Fruit fly (Drosophila melanogaster): ENCODE measurements around the gene org-1.

org-1 gene

DNA sequence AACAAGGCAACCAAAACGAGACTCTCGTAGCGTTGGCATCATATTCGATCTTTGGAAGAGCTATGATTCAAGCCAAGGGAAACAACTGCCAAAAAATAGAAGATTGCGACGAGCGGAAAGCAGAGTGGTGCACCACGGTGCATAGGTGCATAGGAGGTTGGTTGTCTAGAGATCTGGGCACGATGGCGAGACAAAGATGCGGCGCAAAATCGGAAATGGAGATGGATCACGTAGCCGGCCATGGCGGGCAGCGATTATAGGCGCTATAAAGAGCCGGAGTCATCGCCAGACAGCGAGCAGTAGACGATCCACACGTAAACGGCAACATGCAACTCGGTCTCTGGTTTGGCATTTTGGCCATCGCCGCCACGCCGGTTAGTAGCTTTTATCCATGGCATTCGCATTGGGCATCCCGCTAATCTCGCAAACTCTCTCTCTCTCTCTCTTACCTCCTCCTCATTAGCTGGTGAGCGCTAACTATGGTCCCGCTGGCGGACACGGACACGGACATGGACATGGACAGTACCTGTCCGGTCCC is 24.2 kb upstream of the org-1 start, which contains the start of gene Cp36:
TSS of gene Cp36 (plus strand) at position 289 of the 538 bp plus-strand sequence.
- TF ChIP-seq CG9948 (tag; optimal IDR thresholded peaks at IDR 0.05) (no peak), gl (tag; optimal IDR thresholded peaks at IDR 0.05) (no peak), Pif1A (GFP tag; optimal IDR thresholded peaks at IDR 0.05) (no peak), CG8159 (tag; optimal IDR thresholded peaks at IDR 0.05) (no peak), EcR (GFP tag; optimal IDR thresholded peaks at IDR 0.05) (no peak), Snoo (tag; optimal IDR thresholded peaks at IDR 0.05) (no peak), CG10348 (GFP tag; IDR thresholded peaks at IDR 0.05) (no peak), CG14655 (GFP tag; optimal IDR thresholded peaks at IDR 0.05) (no peak)

DNA sequence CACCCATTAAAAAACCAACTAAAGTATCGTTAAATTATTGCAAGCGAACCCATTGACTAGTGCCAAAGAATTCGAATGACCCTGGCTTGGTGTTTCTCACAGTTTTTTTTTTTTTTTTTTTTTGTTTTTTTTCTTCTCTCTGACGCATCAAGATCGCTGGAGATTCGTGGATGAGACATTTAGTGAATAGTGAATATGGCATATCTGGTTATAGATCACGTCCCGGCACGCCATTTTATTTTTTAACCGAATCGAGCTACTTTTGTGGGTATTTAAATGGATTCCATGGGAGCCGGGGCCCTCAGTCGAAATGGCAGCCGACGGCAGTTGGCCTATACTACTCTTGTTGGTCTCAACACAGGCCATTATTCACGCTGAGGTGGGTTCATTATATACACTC is 21.9 kb upstream of the org-1 start, which contains the start of gene Cp7Fc:
TSS of gene Cp7Fc (plus strand) at position 301 of the 400 bp plus-strand sequence.
- TF ChIP-seq CG17806 (tag; optimal IDR thresholded peaks at IDR 0.05) (no peak), CG15710 (tag; optimal IDR thresholded peaks at IDR 0.05) (no peak), EcR (GFP tag; optimal IDR thresholded peaks at IDR 0.05) (no peak), D1 (tag; optimal IDR thresholded peaks at IDR 0.05) (no peak), Snoo (tag; optimal IDR thresholded peaks at IDR 0.05) (no peak), rn (GFP tag; IDR thresholded peaks at IDR 0.05) (no peak), Ets98B (GFP tag; IDR thresholded peaks at IDR 0.05) (no peak), fd96Ca (GFP tag; IDR thresholded peaks at IDR 0.05) (no peak), CG10348 (GFP tag; IDR thresholded peaks at IDR 0.05) (no peak), gl (tag; optimal IDR thresholded peaks at IDR 0.05) (no peak), CG32121 (GFP tag; IDR thresholded peaks at IDR 0.05) (no peak), CG4496 (GFP tag; IDR thresholded peaks at IDR 0.05) (no peak)

DNA sequence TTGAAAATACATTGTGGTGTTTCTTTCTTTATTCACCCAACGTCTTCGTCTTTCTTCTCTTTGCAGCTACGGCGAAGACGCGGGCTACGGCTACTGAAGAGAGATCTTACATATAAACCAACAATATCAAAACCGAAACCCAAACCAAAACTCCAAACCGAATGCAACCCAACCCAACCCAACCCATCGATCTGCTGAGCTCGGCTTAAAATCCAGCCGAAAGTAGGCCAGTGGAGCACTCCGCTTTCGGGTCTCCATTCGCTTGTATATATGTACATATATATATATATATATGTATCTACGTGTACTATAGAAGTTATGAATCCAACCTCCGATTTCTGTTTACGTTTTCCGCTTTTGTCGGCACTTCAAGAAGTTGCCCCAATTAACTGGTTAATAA is 20.8 kb upstream of the org-1 start:
- TF ChIP-seq Pif1B (GFP tag; optimal IDR thresholded peaks at IDR 0.05) (no peak), fd96Ca (GFP tag; IDR thresholded peaks at IDR 0.05) (no peak), CG15710 (tag; optimal IDR thresholded peaks at IDR 0.05) (no peak), CG4496 (GFP tag; IDR thresholded peaks at IDR 0.05) (no peak), CG34367 (tag; optimal IDR thresholded peaks at IDR 0.05) (no peak), CG10348 (GFP tag; IDR thresholded peaks at IDR 0.05) (no peak), D1 (tag; optimal IDR thresholded peaks at IDR 0.05) (no peak), Pif1A (GFP tag; optimal IDR thresholded peaks at IDR 0.05) (no peak), CG8159 (tag; optimal IDR thresholded peaks at IDR 0.05) (no peak), CG12605 (GFP tag; IDR thresholded peaks at IDR 0.05) (no peak), CG32121 (GFP tag; IDR thresholded peaks at IDR 0.05) (no peak), CG17806 (tag; optimal IDR thresholded peaks at IDR 0.05) (no peak), EcR (GFP tag; optimal IDR thresholded peaks at IDR 0.05) (no peak), CG13204 (GFP tag; optimal IDR thresholded peaks at IDR 0.05) (no peak), CG8301 (tag; optimal IDR thresholded peaks at IDR 0.05) (no peak), Ets98B (GFP tag; IDR thresholded peaks at IDR 0.05) (no peak), CG14655 (GFP tag; optimal IDR thresholded peaks at IDR 0.05) (no peak), rn (GFP tag; IDR thresholded peaks at IDR 0.05) (no peak)

DNA sequence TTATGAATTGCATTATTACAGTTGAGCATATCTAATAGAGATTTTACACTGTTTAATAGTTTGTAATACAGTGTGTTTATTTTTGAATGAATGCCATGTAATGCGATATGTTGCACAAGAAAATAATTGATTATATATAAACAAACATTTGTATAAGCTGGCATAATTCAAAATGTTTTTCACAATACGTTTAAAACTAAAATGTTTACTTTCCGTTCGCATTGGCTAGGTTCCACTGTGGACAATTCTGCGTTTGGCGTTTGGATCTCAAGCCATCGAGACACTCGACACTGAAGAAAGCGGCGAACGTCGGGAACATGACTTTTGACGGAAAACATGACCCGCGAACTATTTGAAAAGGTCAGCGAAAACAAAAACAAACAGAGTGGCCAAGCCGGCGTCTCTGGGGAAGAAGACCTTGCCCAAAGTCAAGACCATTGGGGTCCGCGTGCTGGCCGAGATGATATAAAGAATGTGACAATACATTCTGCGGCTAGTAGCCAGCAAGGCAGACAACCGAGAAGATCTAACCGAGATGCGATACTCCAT is 18.5 kb upstream of the org-1 start, which contains the start of gene Cp7Fb:
TSS of gene Cp7Fb (plus strand) at position 499 of the 549 bp plus-strand sequence.
- TF ChIP-seq CG8301 (tag; optimal IDR thresholded peaks at IDR 0.05) (no peak), CG14655 (GFP tag; optimal IDR thresholded peaks at IDR 0.05) (no peak), Pif1B (GFP tag; optimal IDR thresholded peaks at IDR 0.05) (no peak), D1 (tag; optimal IDR thresholded peaks at IDR 0.05) (no peak), CG34367 (tag; optimal IDR thresholded peaks at IDR 0.05) (no peak)

DNA sequence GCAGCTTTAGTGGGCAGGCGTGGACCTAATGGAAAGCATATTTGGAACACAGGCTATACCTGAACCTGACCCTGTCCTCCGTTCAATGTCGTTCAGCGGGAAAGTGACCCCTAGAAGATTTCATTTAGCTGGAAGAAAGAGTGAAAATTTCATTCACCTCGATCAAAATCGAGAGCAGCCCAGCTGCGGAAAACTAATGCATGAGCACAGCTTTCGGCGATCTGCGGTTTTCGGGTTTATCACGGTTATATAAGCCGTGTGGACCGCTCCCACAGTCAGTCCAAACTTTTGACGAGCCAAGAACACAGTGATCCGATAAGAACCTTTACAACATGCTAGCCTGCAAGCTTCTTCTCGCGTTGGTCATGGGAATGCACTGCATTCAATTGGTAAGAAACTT is 15.7 kb upstream of the org-1 start, which contains the start of gene Cp7Fa:
TSS of gene Cp7Fa (plus strand) at position 301 of the 400 bp plus-strand sequence.
- TF ChIP-seq Ets98B (GFP tag; IDR thresholded peaks at IDR 0.05), result no peak
- no peak for TF ChIP-seq CG8159 (tag; optimal IDR thresholded peaks at IDR 0.05)
- TF ChIP-seq Snoo (tag; optimal IDR thresholded peaks at IDR 0.05), result no peak
- no peak for TF ChIP-seq CG4496 (GFP tag; IDR thresholded peaks at IDR 0.05)
- no peak for TF ChIP-seq fd96Ca (GFP tag; IDR thresholded peaks at IDR 0.05)
- no peak for TF ChIP-seq CG13204 (GFP tag; optimal IDR thresholded peaks at IDR 0.05)
- TF ChIP-seq gl (tag; optimal IDR thresholded peaks at IDR 0.05), result no peak
- TF ChIP-seq CG10348 (GFP tag; IDR thresholded peaks at IDR 0.05), result no peak
- no peak for TF ChIP-seq Pif1B (GFP tag; optimal IDR thresholded peaks at IDR 0.05)
- no peak for TF ChIP-seq CG9948 (tag; optimal IDR thresholded peaks at IDR 0.05)
- no peak for TF ChIP-seq CG12605 (GFP tag; IDR thresholded peaks at IDR 0.05)
- TF ChIP-seq EcR (GFP tag; optimal IDR thresholded peaks at IDR 0.05), result no peak
- no peak for TF ChIP-seq CG34367 (tag; optimal IDR thresholded peaks at IDR 0.05)

DNA sequence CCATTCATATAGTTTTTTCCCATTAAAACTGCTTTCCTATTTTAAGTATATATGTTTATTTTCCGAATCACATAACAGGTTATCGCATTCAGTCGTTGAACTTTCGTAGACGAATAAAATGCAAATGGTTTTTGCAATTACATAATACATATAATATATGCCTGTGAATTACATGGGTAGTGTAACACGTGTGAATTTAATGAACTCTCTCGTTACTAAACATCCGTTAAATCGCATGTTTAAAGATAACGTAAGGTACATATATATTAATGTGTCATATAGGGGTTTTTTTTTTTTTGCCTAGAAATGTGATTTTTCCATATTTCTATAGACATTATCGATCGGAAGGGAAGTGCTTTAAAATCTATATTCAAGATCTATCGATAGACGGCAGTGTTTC is 14.7 kb upstream of the org-1 start:
- TF ChIP-seq Pif1B (GFP tag; optimal IDR thresholded peaks at IDR 0.05) (no peak), CG14655 (GFP tag; optimal IDR thresholded peaks at IDR 0.05) (no peak), Pif1A (GFP tag; optimal IDR thresholded peaks at IDR 0.05) (no peak), CG15710 (tag; optimal IDR thresholded peaks at IDR 0.05) (no peak), rn (GFP tag; IDR thresholded peaks at IDR 0.05) (no peak), CG13204 (GFP tag; optimal IDR thresholded peaks at IDR 0.05) (no peak), D1 (tag; optimal IDR thresholded peaks at IDR 0.05) (no peak), Snoo (tag; optimal IDR thresholded peaks at IDR 0.05) (no peak), Ets98B (GFP tag; IDR thresholded peaks at IDR 0.05) (no peak)
